Fruit fly (Drosophila melanogaster) whole organism, prepupa: ENCODE results near the gene CG7607.

Source experiments
- Blimp-1 ChIP-seq: fragments of 200-800 bp; sonication (Bioruptor generic); optimal IDR thresholded peaks from 3 replicates; lab custom pipeline; 2017; ENCODE audit warnings: missing biosample characterization, missing genetic modification characterization, mild to moderate bottlenecking, moderate library complexity, missing genetic modification reagents
- CG10631 ChIP-seq: fragments of 200-800 bp; sonication (Bioruptor generic); optimal IDR thresholded peaks from 2 replicates; lab custom pipeline; 2016; ENCODE audit warnings: missing biosample characterization, missing genetic modification characterization
- CG10669 ChIP-seq: fragments of 200-800 bp; sonication (Bioruptor generic); optimal IDR thresholded peaks from 3 replicates; lab custom pipeline; 2018; ENCODE audit warnings: missing biosample characterization, mild to moderate bottlenecking, missing genetic modification characterization, moderate library complexity
- CG11294 ChIP-seq: fragments of 200-800 bp; sonication (Bioruptor generic); IDR thresholded peaks from 2 replicates; pipeline ENCODE4 v1.3.6; 2022; ENCODE audit warnings: missing biosample characterization, missing genetic modification characterization
- CG11762 ChIP-seq: fragments of 200-800 bp; sonication (Bioruptor generic); optimal IDR thresholded peaks from 3 replicates; lab custom pipeline; 2016; ENCODE audit warnings: missing biosample characterization, missing genetic modification characterization; ENCODE audit not compliant: insufficient read depth
- CG11902 ChIP-seq: fragments of 200-800 bp; sonication (Bioruptor generic); optimal IDR thresholded peaks from 3 replicates; lab custom pipeline; 2016; ENCODE audit warnings: missing biosample characterization, missing genetic modification characterization
- CG1621 ChIP-seq: fragments of 200-800 bp; sonication (Bioruptor generic); optimal IDR thresholded peaks from 3 replicates; lab custom pipeline; 2018; ENCODE audit warnings: missing biosample characterization, mild to moderate bottlenecking, missing genetic modification characterization
- CG16779 ChIP-seq: fragments of 200-800 bp; sonication (Bioruptor generic); optimal IDR thresholded peaks from 3 replicates; lab custom pipeline; 2017; ENCODE audit warnings: missing biosample characterization, mild to moderate bottlenecking, missing genetic modification characterization
- CG32006 ChIP-seq: fragments of 200-800 bp; sonication (Bioruptor generic); optimal IDR thresholded peaks from 3 replicates; lab custom pipeline; 2017; ENCODE audit warnings: missing biosample characterization, mild to moderate bottlenecking, missing genetic modification characterization
- CG34406 ChIP-seq: fragments of 200-800 bp; sonication (Bioruptor generic); optimal IDR thresholded peaks from 3 replicates; lab custom pipeline; 2016; ENCODE audit warnings: missing biosample characterization, missing genetic modification characterization
- CG3919 ChIP-seq: fragments of 200-800 bp; sonication (Bioruptor generic); optimal IDR thresholded peaks from 3 replicates; lab custom pipeline; 2016; ENCODE audit warnings: missing biosample characterization, missing genetic modification characterization
- CG4318 ChIP-seq: fragments of 200-800 bp; sonication (Bioruptor generic); optimal IDR thresholded peaks from 3 replicates; lab custom pipeline; 2017; ENCODE audit warnings: missing biosample characterization, mild to moderate bottlenecking, missing genetic modification characterization
- CG6163 ChIP-seq: fragments of 200-800 bp; sonication (Bioruptor generic); IDR thresholded peaks from 3 replicates; pipeline ENCODE4 v1.3.6; 2022; ENCODE audit warnings: missing biosample characterization, missing genetic modification characterization
- CG6276 ChIP-seq: fragments of 200-800 bp; sonication (Bioruptor generic); optimal IDR thresholded peaks from 2 replicates; lab custom pipeline; 2017; ENCODE audit warnings: missing biosample characterization, mild to moderate bottlenecking, missing genetic modification characterization
- CG6792 ChIP-seq: fragments of 200-800 bp; sonication (Bioruptor generic); optimal IDR thresholded peaks from 3 replicates; lab custom pipeline; 2016; ENCODE audit warnings: missing biosample characterization, missing genetic modification characterization
- CG6808 ChIP-seq: fragments of 200-800 bp; sonication (Bioruptor generic); optimal IDR thresholded peaks from 3 replicates; lab custom pipeline; 2017; ENCODE audit warnings: missing biosample characterization, missing genetic modification characterization, mild to moderate bottlenecking, moderate library complexity, missing genetic modification reagents
- CG6854 ChIP-seq: fragments of 200-800 bp; sonication (Bioruptor generic); optimal IDR thresholded peaks from 2 replicates; lab custom pipeline; 2017; ENCODE audit warnings: missing biosample characterization, mild to moderate bottlenecking, missing genetic modification characterization
- CG7368 ChIP-seq: fragments of 200-800 bp; sonication (Bioruptor generic); optimal IDR thresholded peaks from 3 replicates; lab custom pipeline; 2016; ENCODE audit warnings: missing biosample characterization, missing genetic modification characterization
- CG9139 ChIP-seq: fragments of 200-800 bp; sonication (Bioruptor generic); optimal IDR thresholded peaks from 3 replicates; lab custom pipeline; 2017; ENCODE audit warnings: missing biosample characterization, mild to moderate bottlenecking, missing genetic modification characterization
- Eip75B ChIP-seq: fragments of 200-800 bp; sonication (Bioruptor generic); optimal IDR thresholded peaks from 3 replicates; lab custom pipeline; 2016; ENCODE audit warnings: missing biosample characterization, missing genetic modification characterization
- Eip78C ChIP-seq: fragments of 200-800 bp; sonication (Bioruptor generic); peaks from one replicate; lab custom pipeline; 2016; ENCODE audit warnings: missing biosample characterization, missing genetic modification characterization
- Ets96B ChIP-seq: fragments of 200-800 bp; optimal IDR thresholded peaks from 2 replicates; lab custom pipeline; 2019; ENCODE audit warnings: missing biosample characterization, mild to moderate bottlenecking, missing genetic modification characterization, moderate library complexity
- Gug ChIP-seq: fragments of 200-800 bp; sonication (Bioruptor generic); IDR thresholded peaks from 2 replicates; pipeline ENCODE4 v1.3.6; 2022; ENCODE audit warnings: missing biosample characterization, missing genetic modification characterization
- Hr38 ChIP-seq: sonication (Bioruptor generic); optimal IDR thresholded peaks from 2 replicates; lab custom pipeline; 2016; ENCODE audit warnings: missing biosample characterization, missing genetic modification characterization
- Hr39 ChIP-seq: fragments of 200-800 bp; sonication (Bioruptor generic); optimal IDR thresholded peaks from 2 replicates; lab custom pipeline; 2016; ENCODE audit warnings: missing biosample characterization, missing genetic modification characterization
- Hr4 ChIP-seq: fragments of 200-800 bp; sonication (Bioruptor generic); optimal IDR thresholded peaks from 3 replicates; lab custom pipeline; 2016; ENCODE audit warnings: missing biosample characterization, missing genetic modification characterization
- Met ChIP-seq: fragments of 200-800 bp; sonication (Bioruptor generic); optimal IDR thresholded peaks from 3 replicates; lab custom pipeline; 2016; ENCODE audit warnings: missing biosample characterization, missing genetic modification characterization
- OdsH ChIP-seq: fragments of 200-800 bp; sonication (Bioruptor generic); optimal IDR thresholded peaks from 3 replicates; lab custom pipeline; 2016; ENCODE audit warnings: missing biosample characterization, missing genetic modification characterization
- Smox ChIP-seq: fragments of 200-800 bp; sonication (Bioruptor generic); optimal IDR thresholded peaks from 3 replicates; lab custom pipeline; 2016; ENCODE audit warnings: missing biosample characterization, missing genetic modification characterization
- Sox102F ChIP-seq: fragments of 200-800 bp; sonication (Bioruptor generic); optimal IDR thresholded peaks from 2 replicates; lab custom pipeline; 2016; ENCODE audit warnings: missing biosample characterization, mild to moderate bottlenecking, missing genetic modification characterization
- Sox14 ChIP-seq: fragments of 200-800 bp; sonication (Bioruptor generic); optimal IDR thresholded peaks from 3 replicates; lab custom pipeline; 2016; ENCODE audit warnings: missing biosample characterization, missing genetic modification characterization
- achi ChIP-seq: fragments of 200-800 bp; sonication (Bioruptor generic); optimal IDR thresholded peaks from 3 replicates; lab custom pipeline; 2016; ENCODE audit warnings: missing biosample characterization, missing genetic modification characterization
- acj6 ChIP-seq: fragments of 200-800 bp; sonication (Bioruptor generic); optimal IDR thresholded peaks from 3 replicates; lab custom pipeline; 2016; ENCODE audit warnings: missing biosample characterization, missing genetic modification characterization
- cyc ChIP-seq: fragments of 200-800 bp; sonication (Bioruptor generic); optimal IDR thresholded peaks from 3 replicates; lab custom pipeline; 2016; ENCODE audit warnings: missing biosample characterization, missing genetic modification characterization
- dac ChIP-seq: fragments of 200-800 bp; sonication (Bioruptor generic); optimal IDR thresholded peaks from 2 replicates; lab custom pipeline; 2017; ENCODE audit warnings: missing biosample characterization, mild to moderate bottlenecking, missing genetic modification characterization
- dsx ChIP-seq: fragments of 200-800 bp; optimal IDR thresholded peaks from 3 replicates; lab custom pipeline; 2019; ENCODE audit warnings: missing biosample characterization, mild to moderate bottlenecking, missing genetic modification characterization, moderate library complexity; ENCODE audit not compliant: poor library complexity, severe bottlenecking
- eg ChIP-seq: fragments of 200-800 bp; sonication (Bioruptor generic); IDR thresholded peaks from 3 replicates; pipeline ENCODE4 v1.3.6; 2022; ENCODE audit warnings: missing biosample characterization, missing genetic modification characterization
- esn ChIP-seq: fragments of 200-800 bp; sonication (Bioruptor generic); optimal IDR thresholded peaks from 2 replicates; lab custom pipeline; 2016; ENCODE audit warnings: missing biosample characterization, mild to moderate bottlenecking, missing genetic modification characterization, moderate library complexity
- fd59A ChIP-seq: fragments of 200-800 bp; sonication (Bioruptor generic); optimal IDR thresholded peaks from 2 replicates; lab custom pipeline; 2017; ENCODE audit warnings: missing biosample characterization, mild to moderate bottlenecking, missing genetic modification characterization, missing genetic modification reagents
- fd85E ChIP-seq: fragments of 200-800 bp; sonication (Bioruptor generic); optimal IDR thresholded peaks from 3 replicates; lab custom pipeline; 2016; ENCODE audit warnings: missing biosample characterization, missing genetic modification characterization
- fkh ChIP-seq: fragments of 200-800 bp; sonication (Bioruptor generic); optimal IDR thresholded peaks from 3 replicates; lab custom pipeline; 2017; ENCODE audit warnings: missing biosample characterization, mild to moderate bottlenecking, missing genetic modification characterization, moderate library complexity
- lz ChIP-seq: fragments of 200-800 bp; sonication (Bioruptor generic); optimal IDR thresholded peaks from 3 replicates; lab custom pipeline; 2016; ENCODE audit warnings: missing biosample characterization, missing genetic modification characterization
- net ChIP-seq: fragments of 200-800 bp; sonication (Bioruptor generic); optimal IDR thresholded peaks from 3 replicates; lab custom pipeline; 2016; ENCODE audit warnings: missing biosample characterization, missing genetic modification characterization
- salr ChIP-seq, 2 experiments: fragments of 200-800 bp; sonication (Bioruptor generic); optimal IDR thresholded peaks; 3 replicates each; lab custom pipeline; 2016 to 2018; ENCODE audit warnings: missing biosample characterization in 2 of 2, missing genetic modification characterization in 2 of 2, mild to moderate bottlenecking in 1 of 2
- ss ChIP-seq, 2 experiments: fragments of 200-800 bp; sonication (Bioruptor generic); optimal IDR thresholded peaks; 2 replicates in 1 of 2; 3 replicates in 1 of 2; lab custom pipeline; 2017 to 2018; ENCODE audit warnings: mild to moderate bottlenecking in 2 of 2, missing biosample characterization in 2 of 2, missing genetic modification characterization in 2 of 2, moderate library complexity in 1 of 2
- svp ChIP-seq: fragments of 200-800 bp; sonication (Bioruptor generic); peaks from one replicate; lab custom pipeline; 2016; ENCODE audit warnings: missing biosample characterization, missing genetic modification characterization
- topi ChIP-seq: fragments of 200-800 bp; sonication (Bioruptor generic); optimal IDR thresholded peaks from 3 replicates; lab custom pipeline; 2016; ENCODE audit warnings: missing biosample characterization, missing genetic modification characterization
- vri ChIP-seq: fragments of 200-800 bp; sonication (Bioruptor generic); optimal IDR thresholded peaks from 3 replicates; lab custom pipeline; 2016; ENCODE audit warnings: missing biosample characterization, mild to moderate bottlenecking, missing genetic modification characterization

The CG7607 gene

DNA sequence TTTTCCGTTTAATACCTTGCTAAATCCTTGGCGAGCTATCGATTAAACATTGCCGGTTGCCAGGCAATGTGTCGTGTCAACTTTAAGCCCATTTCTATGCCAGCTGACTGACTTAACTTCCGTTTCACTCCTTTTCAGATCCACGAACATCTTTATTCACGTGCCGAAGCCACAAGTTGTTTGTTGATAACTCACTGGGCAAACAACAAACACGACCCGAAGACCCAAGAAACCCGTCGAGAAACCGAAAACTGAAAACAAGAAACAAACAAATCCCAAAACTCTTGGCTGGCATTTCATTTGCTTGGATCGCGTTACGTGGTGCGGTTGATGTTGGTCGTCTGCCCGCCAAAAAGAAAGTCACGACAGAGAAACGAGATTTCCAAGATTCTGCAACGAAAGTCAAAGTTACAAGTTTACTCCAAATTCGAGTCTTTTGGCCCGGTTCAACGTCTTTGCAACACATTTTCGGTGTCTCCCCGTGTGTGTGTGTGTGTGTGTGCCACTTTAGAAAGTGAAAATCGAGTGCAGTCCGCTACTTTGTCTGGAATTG, 48.6 kb upstream of the CG7607 start, which contains the start of gene CG6216 (continued):
- TF ChIP-seq Eip75B = peak; percentile 36
- no peak for TF ChIP-seq Sox102F (GFP tag; lab: Kevin White, UChicago)
- TF ChIP-seq salr (GFP tag; optimal IDR thresholded peaks at IDR 0.05; lab: Kevin White, UChicago) = no peak
- no peak for TF ChIP-seq CG11902 (GFP tag; lab: Kevin White, UChicago)
- TF ChIP-seq Hr39 (GFP tag; lab: Kevin White, UChicago) = no peak
- no peak for TF ChIP-seq CG3919 (GFP tag; lab: Kevin White, UChicago)
- no peak for TF ChIP-seq OdsH
- TF ChIP-seq CG16779 (tag; lab: Kevin White, UChicago) = no peak
- peak; percentile 54 for TF ChIP-seq svp
- no peak for TF ChIP-seq fd59A (GFP tag; lab: Kevin White, UChicago)
- TF ChIP-seq, all 60 proteins: peak for 8

DNA sequence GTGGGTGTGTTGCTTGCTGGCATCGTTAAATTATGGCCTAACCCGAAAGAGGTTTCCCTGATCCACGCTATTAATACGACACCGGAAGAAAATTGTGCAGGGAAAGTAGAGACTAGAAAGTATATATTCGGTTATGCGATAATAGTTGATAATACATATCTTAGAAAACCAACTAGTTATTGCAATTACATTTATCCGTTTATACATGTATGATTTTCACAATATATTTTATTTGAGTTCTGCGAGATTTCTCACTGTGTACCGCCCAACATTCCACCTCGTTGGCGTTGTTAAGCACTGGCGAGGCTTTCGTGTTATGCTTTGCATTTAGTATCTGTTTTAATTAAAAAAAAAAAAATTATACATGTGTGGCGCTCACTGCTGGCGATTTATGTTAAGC, 44.0 kb upstream of the CG7607 start:
- TF ChIP-seq CG6163 (GFP tag; lab: Robert Waterston, UW) (peak; percentile 70), CG10631 (GFP tag; lab: Kevin White, UChicago) (peak; percentile 53), CG10669 (no peak), CG6792 (GFP tag; lab: Kevin White, UChicago) (no peak), CG6808 (GFP tag; lab: Kevin White, UChicago) (peak; percentile 14), ss (GFP tag; optimal IDR thresholded peaks at IDR 0.05; lab: Kevin White, UChicago) (no peak), CG6854 (no peak), fkh (no peak), vri (GFP tag; lab: Kevin White, UChicago) (no peak), OdsH (peak; percentile 61), CG34406 (GFP tag; lab: Kevin White, UChicago) (peak; percentile 6), CG11762 (GFP tag; lab: Kevin White, UChicago) (no peak), Eip75B (no peak), Hr39 (GFP tag; lab: Kevin White, UChicago) (peak; percentile 37), CG7368 (no peak), Eip78C (GFP tag; lab: Kevin White, UChicago) (peak; percentile 87), Hr38 (GFP tag; lab: Kevin White, UChicago) (no peak), fd59A (GFP tag; lab: Kevin White, UChicago) (no peak), cyc (GFP tag; lab: Kevin White, UChicago) (no peak), CG16779 (tag; lab: Kevin White, UChicago) (no peak), CG1621 (no peak), Hr4 (GFP tag; lab: Kevin White, UChicago) (peak; percentile 71), achi (peak; percentile 59), Sox14 (GFP tag; lab: Kevin White, UChicago) (peak; percentile 9), eg (GFP tag; lab: Robert Waterston, UW) (peak; percentile 81), esn (GFP tag; lab: Kevin White, UChicago) (peak; percentile 32), CG11294 (GFP tag; lab: Robert Waterston, UW) (peak; percentile 60), dsx (peak; percentile 5), Blimp-1 (GFP tag; lab: Kevin White, UChicago) (no peak), CG9139 (GFP tag; lab: Kevin White, UChicago) (no peak), CG32006 (GFP tag; lab: Kevin White, UChicago) (peak; percentile 70), acj6 (GFP tag; lab: Kevin White, UChicago) (peak; percentile 54), Met (GFP tag; lab: Kevin White, UChicago) (peak; percentile 43), dac (GFP tag; lab: Kevin White, UChicago) (no peak), fd85E (GFP tag; lab: Kevin White, UChicago) (no peak), CG6276 (GFP tag; lab: Kevin White, UChicago) (peak; percentile 62), CG3919 (GFP tag; lab: Kevin White, UChicago) (peak; percentile 41), Gug (GFP tag; lab: Robert Waterston, UW) (peak; percentile 69; the same call in 1 of the 2 replicates), Smox (GFP tag; lab: Kevin White, UChicago) (peak; percentile 26), Ets96B (tag; lab: Kevin White, UChicago) (no peak), lz (peak; percentile 20), CG4318 (GFP tag; lab: Kevin White, UChicago) (peak; percentile 38), net (peak; percentile 57), CG11902 (GFP tag; lab: Kevin White, UChicago) (no peak), salr (GFP tag; optimal IDR thresholded peaks at IDR 0.05; lab: Kevin White, UChicago) (peak in 1 of 2 experiments; percentile 35), topi (GFP tag; lab: Kevin White, UChicago) (peak; percentile 16)
